Fruit fly (Drosophila melanogaster) whole organism, wandering third instar larva: ENCODE results near the gene CG33777.

Experiments used
- Hr83 ChIP-seq: fragments of 200-300 bp; sonication (Bioruptor generic); optimal IDR thresholded peaks from 2 replicates; lab custom pipeline; 2016; ENCODE audit warnings: missing biosample characterization, mild to moderate bottlenecking, missing genetic modification characterization, moderate library complexity; ENCODE audit not compliant: poor library complexity, severe bottlenecking
- pan ChIP-seq: fragments of >200 bp; optimal IDR thresholded peaks from 2 replicates; lab custom pipeline; 2017
- sv ChIP-seq: fragments of 200-800 bp; sonication (Bioruptor generic); optimal IDR thresholded peaks from 3 replicates; lab custom pipeline; 2016; ENCODE audit warnings: missing biosample characterization, missing genetic modification characterization

- TF ChIP-seq sv (GFP tag; lab: Kevin White, UChicago) (no peak), Hr83 (no peak), pan (lab: Kevin White, UChicago) (no peak)
Observed at dm6 chr3L:4542530-4542929, 12.5 kb downstream of the CG33777 start.
